Worm (Caenorhabditis elegans) whole organism, L4 larva: Measurements from ENCODE around the gene sri-10.

Experiments used
- F49E8.2 ChIP-seq: sonication (generic microtip); optimal IDR thresholded peaks from 2 replicates; lab custom pipeline; 2016; ENCODE audit warnings: missing compliant biosample characterization, mild to moderate bottlenecking, missing genetic modification characterization, borderline replicate concordance
- pqm-1 ChIP-seq: sonication (generic microtip); optimal IDR thresholded peaks from 2 replicates; lab custom pipeline; 2017; ENCODE audit warnings: missing biosample characterization, missing genetic modification characterization

DNA sequence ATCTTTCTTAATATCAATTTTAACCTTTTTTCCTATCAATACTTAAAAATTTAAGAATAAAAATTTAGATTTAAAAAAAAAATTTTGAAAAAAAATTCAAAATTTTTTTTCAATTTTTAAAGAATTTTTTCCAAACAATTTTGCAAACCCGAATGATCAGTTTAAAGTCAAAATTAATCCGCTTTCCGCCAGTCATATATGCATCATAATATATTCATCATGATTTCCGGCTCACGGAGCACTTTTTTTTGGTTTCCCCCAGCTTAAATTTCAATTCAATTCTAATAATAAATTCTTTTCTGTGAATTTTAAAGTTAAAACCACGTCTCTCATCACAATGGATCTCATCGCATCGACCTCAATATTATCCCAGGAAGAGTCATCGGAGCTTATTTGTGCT, 40.2 kb upstream of the sri-10 start, which contains the start of gene nhr-230:
- TF ChIP-seq F49E8.2 (tag; lab: Kevin White, UChicago) (no peak), pqm-1 (tag; lab: Kevin White, UChicago) (no peak)
